Worm (Caenorhabditis elegans) whole organism, L2 larva: ENCODE data around the gene pho-1.

ENCODE experiments used
- ceh-82 ChIP-seq: fragments of 150-350 bp; optimal IDR thresholded peaks from 2 replicates; lab custom pipeline; 2014; ENCODE audit warnings: missing biosample characterization, missing genetic modification characterization
- lin-39 ChIP-seq: fragments of 150-350 bp; optimal IDR thresholded peaks from 2 replicates; lab custom pipeline; 2014; ENCODE audit warnings: missing biosample characterization, missing genetic modification reagents, missing genetic modification characterization
- nhr-21 ChIP-seq: fragments of 150-350 bp; optimal IDR thresholded peaks from 2 replicates; lab custom pipeline; 2014; ENCODE audit warnings: missing biosample characterization, missing genetic modification characterization
- snpc-4 ChIP-seq: fragments of 150-350 bp; optimal IDR thresholded peaks from 2 replicates; lab custom pipeline; 2014; ENCODE audit warnings: missing biosample characterization, missing genetic modification characterization

- TF ChIP-seq lin-39 (tag; lab: Kevin White, UChicago) (no peak), snpc-4 (tag; lab: Kevin White, UChicago) (no peak), nhr-21 (tag; lab: Kevin White, UChicago) (no peak), ceh-82 (tag; lab: Kevin White, UChicago) (no peak)
These were observed 47.2 kb upstream of the pho-1 start for ce11 chrII:5282740-5283281.
